Worm (Caenorhabditis elegans): ENCODE data around the gene nlp-45.

ce11 chrX:2347962-2348361, 9.9 kb upstream of the nlp-45 start:
- no peak for TF ChIP-seq ztf-29 (GFP tag; IDR thresholded peaks at IDR 0.05)
- TF ChIP-seq flt-1 (GFP tag; IDR thresholded peaks at IDR 0.05) = no peak
- no peak for TF ChIP-seq tab-1 (GFP tag; IDR thresholded peaks at IDR 0.05)
- no peak for TF ChIP-seq ztf-23 (GFP tag; IDR thresholded peaks at IDR 0.05)

Data from whole organism, midembryonic.